Worm (Caenorhabditis elegans): Measurements from ENCODE around the gene nspg-1.

ce11 chrV:12908614-12909013 is 40.7 kb upstream of the nspg-1 start:
- TF ChIP-seq him-1 (tag; optimal IDR thresholded peaks at IDR 0.05) (no peak), W03F9.2 (tag; optimal IDR thresholded peaks at IDR 0.05) (no peak), dao-5 (tag; optimal IDR thresholded peaks at IDR 0.05) (no peak)

Data from whole organism, L4/young adult.